Worm (Caenorhabditis elegans): ENCODE data around the gene C13A2.7.

DNA sequence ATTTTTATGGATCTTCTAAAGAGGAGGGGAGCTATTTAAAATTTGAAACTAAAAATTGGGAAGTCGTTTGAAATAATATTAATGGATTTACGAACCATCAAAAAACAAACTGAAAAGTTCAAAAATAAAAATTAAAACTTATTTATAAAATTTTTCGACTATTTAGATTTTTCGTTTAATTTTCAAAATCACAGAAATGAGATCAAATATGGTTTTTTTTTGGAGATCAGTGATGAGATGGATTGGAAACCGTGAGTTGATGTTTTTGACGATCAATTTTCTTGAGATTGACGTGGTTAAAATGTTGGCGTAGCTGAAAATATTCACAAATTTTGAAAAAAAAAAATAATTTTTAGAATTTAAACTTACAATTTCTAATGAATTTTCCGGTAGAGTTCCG lies 47.1 kb upstream of the C13A2.7 start, which contains the start of gene C13F10.5:
- no peak for TF ChIP-seq elt-3 (tag; optimal IDR thresholded peaks at IDR 0.05)
- TF ChIP-seq R02D3.7 (tag; optimal IDR thresholded peaks at IDR 0.05): no peak
- TF ChIP-seq blmp-1 (tag; optimal IDR thresholded peaks at IDR 0.05; ENCODE audit: insufficient read depth): no peak
- no peak for TF ChIP-seq snpc-4 (tag; optimal IDR thresholded peaks at IDR 0.05)
- TF ChIP-seq ztf-11 (tag; optimal IDR thresholded peaks at IDR 0.05): no peak
- TF ChIP-seq lsy-2 (tag; optimal IDR thresholded peaks at IDR 0.05): no peak
- no peak for TF ChIP-seq unc-39 (tag; optimal IDR thresholded peaks at IDR 0.05)
- no peak for TF ChIP-seq nhr-237 (tag; optimal IDR thresholded peaks at IDR 0.05)
- TF ChIP-seq nhr-11 (tag; optimal IDR thresholded peaks at IDR 0.05): no peak
- no peak for TF ChIP-seq egl-27 (tag; optimal IDR thresholded peaks at IDR 0.05)

All from whole organism, L2 larva.